Worm (Caenorhabditis elegans) whole organism, midembryonic: Measurements from ENCODE around the gene F57C12.6.

Experiments used
- klf-2 ChIP-seq: fragments of 200-800 bp; sonication (Bioruptor generic); conservative IDR thresholded peaks from 2 replicates; pipeline ENCODE4 v1.3.6; 2022; ENCODE audit warnings: missing genetic modification reagents, missing genetic modification characterization, missing compliant biosample characterization
- med-1 ChIP-seq: sonication (generic microtip); optimal IDR thresholded peaks from 2 replicates; lab custom pipeline; 2017; ENCODE audit warnings: missing genetic modification characterization, mild to moderate bottlenecking, missing compliant biosample characterization, antibody characterized with exemption, missing genetic modification reagents; ENCODE audit not compliant: insufficient read depth
- ztf-23 ChIP-seq: fragments of 200-800 bp; sonication (Bioruptor generic); IDR thresholded peaks from 2 replicates; pipeline ENCODE4 v1.3.6; 2022; ENCODE audit warnings: missing genetic modification reagents, missing genetic modification characterization, missing compliant biosample characterization

DNA sequence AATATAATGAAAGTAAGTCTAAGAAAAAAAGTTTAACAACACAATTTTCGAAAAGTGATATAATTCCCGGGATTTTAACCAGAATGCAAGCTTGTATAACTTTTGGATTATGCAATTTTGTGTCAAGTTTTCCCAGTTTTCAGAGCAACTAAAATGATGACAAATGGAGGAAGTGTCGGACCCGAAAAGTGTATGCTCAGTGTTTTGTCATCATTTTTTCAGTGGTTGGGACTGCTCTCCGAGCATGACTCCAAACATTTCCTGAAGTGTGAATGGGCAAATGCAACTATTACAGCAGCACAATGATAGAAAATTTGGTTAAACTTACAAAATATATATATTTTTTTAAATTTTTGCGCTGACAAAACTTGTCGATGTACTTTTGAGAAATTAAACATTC, 37.3 kb upstream of the F57C12.6 start:
- no peak for TF ChIP-seq ztf-23 (GFP tag; lab: Robert Waterston, UW)
- no peak for TF ChIP-seq klf-2 (GFP tag; lab: Robert Waterston, UW)
- TF ChIP-seq med-1 (GFP tag; lab: Kevin White, UChicago), result no peak
